Worm (Caenorhabditis elegans) whole organism, late embryonic: ENCODE results near the gene C15H9.9.

Experiments used
- K09A11.1 ChIP-seq: sonication (generic microtip); optimal IDR thresholded peaks from 2 replicates; lab custom pipeline; 2017; ENCODE audit warnings: antibody characterized with exemption, mild to moderate bottlenecking, missing genetic modification characterization, missing compliant biosample characterization; ENCODE audit not compliant: insufficient read depth
- ceh-30 ChIP-seq: fragments of 150-350 bp; optimal IDR thresholded peaks from 2 replicates; lab custom pipeline; 2014; ENCODE audit warnings: missing biosample characterization, missing genetic modification characterization
- elt-2 ChIP-seq: sonication (generic microtip); optimal IDR thresholded peaks from 2 replicates; lab custom pipeline; 2016; ENCODE audit warnings: missing genetic modification reagents, missing genetic modification characterization, missing compliant biosample characterization
- madf-2 ChIP-seq: sonication (generic microtip); optimal IDR thresholded peaks from 2 replicates; lab custom pipeline; 2017; ENCODE audit warnings: missing genetic modification characterization, missing compliant biosample characterization
- pha-4 ChIP-seq: fragments of 150-350 bp; optimal IDR thresholded peaks from 2 replicates; lab custom pipeline; 2018; ENCODE audit warnings: missing biosample characterization, missing genetic modification reagents, missing genetic modification characterization
- rnt-1 ChIP-seq: sonication (generic microtip); optimal IDR thresholded peaks from 2 replicates; lab custom pipeline; 2016; ENCODE audit warnings: missing genetic modification characterization, missing compliant biosample characterization
- tbx-2 ChIP-seq: sonication (generic microtip); optimal IDR thresholded peaks from 2 replicates; lab custom pipeline; 2016; ENCODE audit warnings: missing genetic modification characterization, missing compliant biosample characterization
- ttx-3 ChIP-seq: sonication (generic microtip); optimal IDR thresholded peaks from 2 replicates; lab custom pipeline; 2016; ENCODE audit warnings: missing genetic modification reagents, missing genetic modification characterization, missing compliant biosample characterization

- TF ChIP-seq elt-2 (tag; lab: Kevin White, UChicago): no peak
- TF ChIP-seq pha-4 (tag; lab: Kevin White, UChicago): no peak
- TF ChIP-seq ceh-30 (tag; lab: Kevin White, UChicago): no peak
- no peak for TF ChIP-seq K09A11.1 (tag; lab: Kevin White, UChicago)
- no peak for TF ChIP-seq ttx-3 (tag; lab: Kevin White, UChicago)
- no peak for TF ChIP-seq rnt-1 (tag; lab: Kevin White, UChicago)
- no peak for TF ChIP-seq tbx-2
- TF ChIP-seq madf-2 (tag; lab: Kevin White, UChicago): no peak
These were observed 24.8 kb downstream of the C15H9.9 start, which contains the start of gene C15H9.11 for ce11 chrX:6103297-6103696.
